Worm (Caenorhabditis elegans) whole organism, L1 larva: ENCODE results near the gene ugt-22.

ENCODE experiments used
- fkh-10 ChIP-seq: sonication (generic microtip); optimal IDR thresholded peaks from 2 replicates; lab custom pipeline; 2017; ENCODE audit warnings: missing biosample characterization, missing genetic modification reagents, missing genetic modification characterization
- mef-2 ChIP-seq: fragments of 150-350 bp; optimal IDR thresholded peaks from 2 replicates; lab custom pipeline; 2014; ENCODE audit warnings: missing biosample characterization, missing genetic modification characterization
- nhr-12 ChIP-seq: sonication (generic microtip); optimal IDR thresholded peaks from 2 replicates; lab custom pipeline; 2017; ENCODE audit warnings: missing biosample characterization, missing genetic modification characterization
- ztf-4 ChIP-seq: fragments of 150-350 bp; optimal IDR thresholded peaks from 2 replicates; lab custom pipeline; 2014; ENCODE audit warnings: missing biosample characterization, missing genetic modification characterization

DNA sequence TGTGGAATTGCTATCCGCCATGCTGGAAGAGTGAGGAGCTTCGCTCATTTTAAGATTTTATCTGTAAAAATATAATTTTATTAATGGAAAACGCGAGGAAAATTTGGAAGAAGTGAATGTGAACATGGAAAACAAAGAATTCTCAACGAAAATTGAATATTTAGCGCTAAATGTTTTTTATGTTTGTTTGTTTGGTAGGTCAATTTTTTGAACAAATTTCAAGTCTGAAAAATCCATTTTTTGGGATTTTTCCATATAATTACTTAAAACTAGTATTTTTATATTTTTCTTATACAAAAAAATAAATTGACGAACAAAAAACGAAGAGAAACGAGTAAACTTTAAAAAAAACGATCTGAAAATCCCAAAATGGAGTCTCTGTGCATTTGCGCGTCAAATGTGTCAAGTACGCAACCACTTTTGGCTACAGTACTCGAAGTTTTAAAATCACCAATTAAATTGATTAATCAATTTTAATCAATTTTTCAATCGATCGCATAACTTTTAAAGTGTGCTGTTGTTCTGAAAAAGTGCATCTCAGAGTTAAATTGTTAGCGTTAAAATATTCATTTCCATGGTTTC is 27.9 kb downstream of the ugt-22 start, which contains the start of gene fbxa-215:
- TF ChIP-seq mef-2 (tag; lab: Kevin White, UChicago) (no peak), nhr-12 (tag; lab: Kevin White, UChicago) (no peak), ztf-4 (tag; lab: Kevin White, UChicago) (no peak), fkh-10 (no peak)
